Fruit fly (Drosophila melanogaster) whole organism, wandering third instar larva: ENCODE data around the gene PpD3.

Experiments
- Hnf4 ChIP-seq: fragments of 200-800 bp; sonication (Bioruptor generic); optimal IDR thresholded peaks from 2 replicates; lab custom pipeline; 2016; ENCODE audit warnings: missing biosample characterization, mild to moderate bottlenecking, missing genetic modification characterization
- Hr78 ChIP-seq: fragments of >200 bp; optimal IDR thresholded peaks from 2 replicates; lab custom pipeline; 2017; ENCODE audit warnings: missing biosample characterization, missing genetic modification characterization
- Hr83 ChIP-seq: fragments of 200-300 bp; sonication (Bioruptor generic); optimal IDR thresholded peaks from 2 replicates; lab custom pipeline; 2016; ENCODE audit warnings: missing biosample characterization, mild to moderate bottlenecking, missing genetic modification characterization, moderate library complexity; ENCODE audit not compliant: poor library complexity, severe bottlenecking
- Jra ChIP-seq: sonication (Bioruptor generic); optimal IDR thresholded peaks from 2 replicates; lab custom pipeline; 2016; ENCODE audit warnings: missing biosample characterization, missing genetic modification characterization
- Myc ChIP-seq: fragments of >200 bp; optimal IDR thresholded peaks from 2 replicates; lab custom pipeline; 2017
- N ChIP-seq: fragments of >200 bp; optimal IDR thresholded peaks from 2 replicates; lab custom pipeline; 2018; ENCODE audit warnings: missing biosample characterization, missing external identifiers, missing genetic modification characterization
- OdsH ChIP-seq: fragments of 200-800 bp; sonication (Bioruptor generic); optimal IDR thresholded peaks from 2 replicates; lab custom pipeline; 2016; ENCODE audit warnings: missing biosample characterization, mild to moderate bottlenecking, missing genetic modification characterization
- psq ChIP-seq: fragments of 200-800 bp; sonication (Bioruptor generic); optimal IDR thresholded peaks from 3 replicates; lab custom pipeline; 2017; ENCODE audit warnings: missing biosample characterization, mild to moderate bottlenecking, missing genetic modification characterization, moderate library complexity
- sv ChIP-seq: fragments of 200-800 bp; sonication (Bioruptor generic); optimal IDR thresholded peaks from 3 replicates; lab custom pipeline; 2016; ENCODE audit warnings: missing biosample characterization, missing genetic modification characterization

DNA sequence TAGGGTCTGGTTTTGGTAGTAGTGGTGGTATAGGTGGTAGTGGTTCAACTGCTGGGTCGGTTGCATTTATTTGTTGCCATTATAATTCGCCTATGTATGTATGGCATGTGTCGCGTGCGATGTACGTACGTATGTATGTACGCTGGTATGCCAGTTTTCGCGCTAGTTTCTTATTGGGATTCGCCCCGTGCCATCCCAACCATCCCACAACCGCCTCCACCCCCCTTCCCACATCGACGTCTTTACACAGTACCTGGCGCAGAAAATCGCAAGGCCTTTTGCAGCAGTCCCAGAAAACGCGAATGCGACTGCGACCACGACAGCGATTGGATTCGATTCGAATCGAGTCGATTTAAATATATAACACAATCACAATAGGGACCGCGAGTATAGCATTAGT lies 37.4 kb upstream of the PpD3 start:
- TF ChIP-seq Hr83 (no peak), Jra (GFP tag; lab: Kevin White, UChicago) (no peak), Hnf4 (GFP tag; lab: Kevin White, UChicago) (no peak), N (GFP tag; lab: Kevin White, UChicago) (no peak), sv (GFP tag; lab: Kevin White, UChicago) (no peak), OdsH (GFP tag; lab: Kevin White, UChicago) (no peak), Myc (lab: Kevin White, UChicago) (no peak), Hr78 (GFP tag; lab: Kevin White, UChicago) (no peak), psq (GFP tag; lab: Kevin White, UChicago) (no peak)
